Fruit fly (Drosophila melanogaster): Measurements from ENCODE around the gene Bre1.

Bre1 gene

DNA sequence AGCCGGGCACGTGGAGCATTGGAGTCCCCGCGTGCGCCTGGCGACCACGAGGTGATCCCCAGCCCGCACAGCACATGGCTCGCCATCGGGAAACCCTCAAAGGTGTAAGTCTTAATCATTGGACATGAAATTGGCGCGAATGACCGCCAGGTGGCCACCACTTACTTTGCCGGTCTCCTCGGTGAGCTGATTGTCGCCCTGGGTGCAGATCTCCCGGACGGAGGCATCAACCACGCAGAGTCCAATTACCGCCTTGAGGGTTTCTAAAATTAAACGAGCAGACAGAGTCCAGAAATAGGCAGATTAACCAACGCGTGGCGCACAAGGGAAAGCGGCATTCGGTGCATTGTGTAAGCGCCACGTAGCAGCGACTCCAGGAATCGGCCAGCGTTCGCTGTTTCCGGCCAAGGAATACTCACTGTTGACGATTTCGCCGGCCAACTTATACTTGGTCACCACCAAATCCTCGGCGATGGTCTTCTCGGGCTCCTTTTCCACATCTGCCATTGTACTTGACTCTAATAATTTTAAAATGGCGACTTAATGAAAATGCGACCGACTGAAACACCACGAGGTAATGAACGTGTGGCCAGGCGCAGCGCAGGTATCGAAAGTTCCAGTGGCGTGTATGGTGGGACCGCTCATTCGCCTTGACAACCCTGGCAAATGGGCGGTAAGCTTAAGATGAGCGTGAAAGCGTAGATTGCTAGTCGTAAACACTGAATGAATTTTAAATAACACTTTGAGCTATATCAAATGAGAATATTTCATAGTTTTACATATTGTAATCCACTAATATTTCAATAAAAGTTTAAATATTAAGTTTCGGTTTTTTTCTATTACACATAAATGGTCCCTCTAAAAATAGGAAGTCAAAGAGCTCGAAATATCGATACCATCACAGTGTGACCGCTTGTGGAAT lies 28.8 kb downstream of the Bre1 start, which contains the start of gene CG10576 (continued):
- TF ChIP-seq CG15479 (GFP tag; optimal IDR thresholded peaks at IDR 0.05) (no peak), CG17359 (tag; optimal IDR thresholded peaks at IDR 0.05) (no peak), ab (GFP tag; optimal IDR thresholded peaks at IDR 0.05) (no peak), H15 (GFP tag; IDR thresholded peaks at IDR 0.05) (no peak), CG1832 (GFP tag; optimal IDR thresholded peaks at IDR 0.05) (no peak), CG12744 (GFP tag; optimal IDR thresholded peaks at IDR 0.05) (no peak), chinmo (GFP tag; IDR thresholded peaks at IDR 0.05; ENCODE audit: partially characterized antibody) (0 out of 4 replicates have a peak, but pooled peaks have one; percentile 67), CG2116 (GFP tag; optimal IDR thresholded peaks at IDR 0.05) (peak; percentile 78), sens (GFP tag) (no peak), CG10654 (GFP tag; optimal IDR thresholded peaks at IDR 0.05) (no peak), CG10366 (GFP tag; IDR thresholded peaks at IDR 0.05) (no peak), al (GFP tag; IDR thresholded peaks at IDR 0.05) (no peak), peb (GFP tag; IDR thresholded peaks at IDR 0.05) (no peak), eve (GFP tag; optimal IDR thresholded peaks at IDR 0.05) (no peak), CG17612 (GFP tag; IDR thresholded peaks at IDR 0.05) (no peak), ATbp (GFP tag; optimal IDR thresholded peaks at IDR 0.05) (no peak), CG4854 (GFP tag; optimal IDR thresholded peaks at IDR 0.05) (no peak), CG2129 (GFP tag; IDR thresholded peaks at IDR 0.05; ENCODE audit: partially characterized antibody) (no peak), CoRest (tag; optimal IDR thresholded peaks at IDR 0.05) (no peak), bigmax (GFP tag; optimal IDR thresholded peaks at IDR 0.05) (no peak), knrl (GFP tag; IDR thresholded peaks at IDR 0.05; ENCODE audit: partially characterized antibody) (peak; percentile 79), CG34422 (GFP tag; IDR thresholded peaks at IDR 0.05) (peak; percentile 80; the same call in 1 of the 3 replicates), CHES-1-like (GFP tag; optimal IDR thresholded peaks at IDR 0.05) (peak; percentile 18), corto (GFP tag; optimal IDR thresholded peaks at IDR 0.05) (no peak), grau (tag; optimal IDR thresholded peaks at IDR 0.05) (no peak), Xbp1 (GFP tag; optimal IDR thresholded peaks at IDR 0.05) (peak; percentile 43), CG2889 (GFP tag; IDR thresholded peaks at IDR 0.05) (no peak), CG32772 (GFP tag; IDR thresholded peaks at IDR 0.05) (no peak), nerfin-2 (GFP tag; IDR thresholded peaks at IDR 0.05; ENCODE audit: partially characterized antibody) (no peak), CG6854 (GFP tag; optimal IDR thresholded peaks at IDR 0.05) (peak; percentile 7), CG8290 (GFP tag; optimal IDR thresholded peaks at IDR 0.05) (no peak), CG8290 (tag; optimal IDR thresholded peaks at IDR 0.05) (no peak), Ets65A (GFP tag) (peak; percentile 75), CG12659 (GFP tag; optimal IDR thresholded peaks at IDR 0.05) (peak; percentile 79), kni (GFP tag; optimal IDR thresholded peaks at IDR 0.05) (no peak), sob (GFP tag; IDR thresholded peaks at IDR 0.05) (no peak), CG3847 (GFP tag; IDR thresholded peaks at IDR 0.05) (peak; percentile 53), mirr (GFP tag; optimal IDR thresholded peaks at IDR 0.05) (no peak), p53 (GFP tag; optimal IDR thresholded peaks at IDR 0.05) (no peak), Vsx1 (GFP tag; optimal IDR thresholded peaks at IDR 0.05) (no peak), pros (GFP tag; optimal IDR thresholded peaks at IDR 0.05) (no peak), Eip74EF (GFP tag; optimal IDR thresholded peaks at IDR 0.05) (no peak), CG12104 (GFP tag; optimal IDR thresholded peaks at IDR 0.05) (no peak), unpg (GFP tag; optimal IDR thresholded peaks at IDR 0.05) (no peak), Camta (GFP tag; optimal IDR thresholded peaks at IDR 0.05) (no peak), Drgx (GFP tag; IDR thresholded peaks at IDR 0.05) (no peak), Spps (tag; optimal IDR thresholded peaks at IDR 0.05) (no peak), CG4730 (GFP tag; IDR thresholded peaks at IDR 0.05) (no peak), pfk (GFP tag; optimal IDR thresholded peaks at IDR 0.05) (no peak)

Measured in whole organism, embryonic.